Fruit fly (Drosophila melanogaster) whole organism, embryonic: Measurements from ENCODE around the gene Tbcc.
A peak's percentile ranks its signal among the peaks of the same experiment; 100 is the strongest.

Experiments
- Blimp-1 ChIP-seq: fragments of 200-800 bp; sonication (Bioruptor generic); optimal IDR thresholded peaks from 3 replicates; lab custom pipeline; 2018; ENCODE audit warnings: missing biosample characterization, missing genetic modification characterization, mild to moderate bottlenecking, moderate library complexity, missing genetic modification reagents
- CG10321 ChIP-seq: fragments of 200-800 bp; sonication (Bioruptor generic); IDR thresholded peaks from 2 replicates; pipeline ENCODE4 v1.3.6; 2022; ENCODE audit warnings: missing biosample characterization, missing genetic modification characterization
- CG11723 ChIP-seq: fragments of 200-800 bp; sonication (Bioruptor generic); optimal IDR thresholded peaks from 2 replicates; lab custom pipeline; 2017; ENCODE audit warnings: missing biosample characterization, mild to moderate bottlenecking, missing genetic modification characterization
- CG12769 ChIP-seq: fragments of 200-800 bp; sonication (Bioruptor generic); optimal IDR thresholded peaks from 2 replicates; lab custom pipeline; 2019; ENCODE audit warnings: missing biosample characterization, mild to moderate bottlenecking, missing genetic modification characterization, moderate library complexity
- CG15479 ChIP-seq: fragments of 200-800 bp; sonication (Bioruptor generic); optimal IDR thresholded peaks from 3 replicates; lab custom pipeline; 2019; ENCODE audit warnings: missing biosample characterization, mild to moderate bottlenecking, missing genetic modification characterization, moderate library complexity
- CG16863 ChIP-seq: fragments of 200-800 bp; sonication (Bioruptor generic); optimal IDR thresholded peaks from 3 replicates; lab custom pipeline; 2016; ENCODE audit warnings: missing biosample characterization, missing genetic modification characterization
- CG17328 ChIP-seq: fragments of 200-800 bp; sonication (Bioruptor generic); IDR thresholded peaks from 2 replicates; pipeline ENCODE4 v1.3.6; 2022; ENCODE audit warnings: missing biosample characterization, missing genetic modification characterization
- CG17802 ChIP-seq: fragments of 200-800 bp; sonication (Bioruptor generic); optimal IDR thresholded peaks from 2 replicates; lab custom pipeline; 2018; ENCODE audit warnings: missing biosample characterization, mild to moderate bottlenecking, missing genetic modification characterization, moderate library complexity
- CG30403 ChIP-seq: fragments of 200-800 bp; sonication (Bioruptor generic); optimal IDR thresholded peaks from 3 replicates; lab custom pipeline; 2016; ENCODE audit warnings: missing biosample characterization, missing genetic modification characterization
- CG4360 ChIP-seq: fragments of 200-800 bp; sonication (Bioruptor generic); IDR thresholded peaks from 2 replicates; pipeline ENCODE4 v1.3.6; 2022; ENCODE audit warnings: missing biosample characterization, missing genetic modification characterization
- CG4730 ChIP-seq: fragments of 200-800 bp; sonication (Bioruptor generic); IDR thresholded peaks from 2 replicates; pipeline ENCODE4 v1.3.6; 2022; ENCODE audit warnings: missing biosample characterization, missing genetic modification characterization
- CG5245 ChIP-seq: fragments of 200-800 bp; sonication (Bioruptor generic); optimal IDR thresholded peaks from 3 replicates; lab custom pipeline; 2016; ENCODE audit warnings: missing biosample characterization, missing genetic modification characterization
- CG6689 ChIP-seq: fragments of 200-800 bp; sonication (Bioruptor generic); IDR thresholded peaks from 2 replicates; pipeline ENCODE4 v1.3.6; 2022; ENCODE audit warnings: missing biosample characterization, missing genetic modification characterization
- CG6791 ChIP-seq: fragments of 200-800 bp; sonication (Bioruptor generic); IDR thresholded peaks from 3 replicates; pipeline ENCODE4 v1.3.6; 2022; ENCODE audit warnings: missing biosample characterization, missing genetic modification characterization; ENCODE audit not compliant: partially characterized antibody
- CG9932 ChIP-seq: fragments of 200-800 bp; sonication (Bioruptor generic); IDR thresholded peaks from 2 replicates; pipeline ENCODE4 v1.3.6; 2022; ENCODE audit warnings: missing biosample characterization, missing genetic modification characterization
- CrebB ChIP-seq: fragments of 200-800 bp; sonication (Bioruptor generic); optimal IDR thresholded peaks from 3 replicates; lab custom pipeline; 2018; ENCODE audit warnings: missing biosample characterization, mild to moderate bottlenecking, missing genetic modification characterization
- ERR ChIP-seq: fragments of 200-800 bp; sonication (Bioruptor generic); optimal IDR thresholded peaks from 2 replicates; lab custom pipeline; 2016; ENCODE audit warnings: missing biosample characterization, missing genetic modification characterization
- Hmr ChIP-seq: fragments of 200-800 bp; sonication (Bioruptor generic); optimal IDR thresholded peaks from 3 replicates; lab custom pipeline; 2017; ENCODE audit warnings: mild to moderate bottlenecking, missing biosample characterization, missing genetic modification reagents, missing genetic modification characterization
- Jarid2 ChIP-seq: fragments of 200-800 bp; sonication (Bioruptor generic); optimal IDR thresholded peaks from 3 replicates; lab custom pipeline; 2017; ENCODE audit warnings: mild to moderate bottlenecking, missing biosample characterization, missing genetic modification reagents, missing genetic modification characterization
- NFAT ChIP-seq: fragments of 200-800 bp; sonication (Bioruptor generic); IDR thresholded peaks from 2 replicates; pipeline ENCODE4 v1.3.6; 2022; ENCODE audit warnings: missing biosample characterization, missing genetic modification characterization
- Neu2 ChIP-seq: fragments of 200-800 bp; sonication (Bioruptor generic); optimal IDR thresholded peaks from 3 replicates; lab custom pipeline; 2016; ENCODE audit warnings: missing biosample characterization, missing genetic modification characterization, borderline replicate concordance
- Sox100B ChIP-seq: fragments of 200-800 bp; sonication (Bioruptor generic); optimal IDR thresholded peaks from 3 replicates; lab custom pipeline; 2018; ENCODE audit warnings: missing biosample characterization, mild to moderate bottlenecking, missing genetic modification characterization
- Trl ChIP-seq, 3 experiments: fragments of >200 bp in 2 of 3; fragments of 200-800 bp in 1 of 3; sonication (Bioruptor generic) in 1 of 3; optimal IDR thresholded peaks; 2 replicates in 1 of 3; 3 replicates in 2 of 3; lab custom pipeline; 2016 to 2017; ENCODE audit warnings: missing biosample characterization in 1 of 3, missing genetic modification characterization in 1 of 3
- Xrp1 ChIP-seq: fragments of 200-800 bp; sonication (Bioruptor generic); IDR thresholded peaks from 2 replicates; pipeline ENCODE4 v1.3.6; 2022; ENCODE audit warnings: missing biosample characterization, missing genetic modification characterization
- ara ChIP-seq: fragments of 200-800 bp; sonication (Bioruptor generic); IDR thresholded peaks from 2 replicates; pipeline ENCODE4 v1.3.6; 2022; ENCODE audit warnings: missing biosample characterization, missing genetic modification characterization
- bbx ChIP-seq: fragments of 200-800 bp; sonication (Bioruptor generic); IDR thresholded peaks from 2 replicates; pipeline ENCODE4 v1.3.6; 2022; ENCODE audit warnings: missing biosample characterization, missing genetic modification characterization; ENCODE audit not compliant: partially characterized antibody
- bcd ChIP-seq: fragments of 200-800 bp; sonication (Bioruptor generic); optimal IDR thresholded peaks from 2 replicates; lab custom pipeline; 2017; ENCODE audit warnings: missing biosample characterization, mild to moderate bottlenecking, missing genetic modification characterization
- br ChIP-seq: fragments of >200 bp; optimal IDR thresholded peaks from 2 replicates; lab custom pipeline; 2017
- cg ChIP-seq: fragments of 200-800 bp; sonication (Bioruptor generic); optimal IDR thresholded peaks from 3 replicates; lab custom pipeline; 2019; ENCODE audit warnings: missing biosample characterization, mild to moderate bottlenecking, missing genetic modification characterization, moderate library complexity
- chm ChIP-seq: fragments of 200-800 bp; sonication (Bioruptor generic); IDR thresholded peaks from 2 replicates; pipeline ENCODE4 v1.3.6; 2022; ENCODE audit warnings: missing biosample characterization, missing genetic modification characterization
- chn ChIP-seq: fragments of 200-800 bp; sonication (Bioruptor generic); optimal IDR thresholded peaks from 2 replicates; lab custom pipeline; 2016; ENCODE audit warnings: missing biosample characterization, missing genetic modification characterization
- fd64A ChIP-seq: fragments of 200-800 bp; sonication (Bioruptor generic); optimal IDR thresholded peaks from 3 replicates; lab custom pipeline; 2018; ENCODE audit warnings: missing biosample characterization, mild to moderate bottlenecking, missing genetic modification characterization
- fd96Cb ChIP-seq: fragments of 200-800 bp; sonication (Bioruptor generic); optimal IDR thresholded peaks from 2 replicates; lab custom pipeline; 2018; ENCODE audit warnings: missing biosample characterization, mild to moderate bottlenecking, missing genetic modification characterization, moderate library complexity
- gce ChIP-seq: fragments of 200-800 bp; sonication (Bioruptor generic); IDR thresholded peaks from 3 replicates; pipeline ENCODE4 v1.3.6; 2022; ENCODE audit warnings: missing biosample characterization, missing genetic modification characterization
- gcm ChIP-seq: fragments of 200-800 bp; sonication (Bioruptor generic); optimal IDR thresholded peaks from 2 replicates; lab custom pipeline; 2019; ENCODE audit warnings: missing biosample characterization, mild to moderate bottlenecking, missing genetic modification characterization, moderate library complexity
- grau ChIP-seq: fragments of 200-800 bp; optimal IDR thresholded peaks from 3 replicates; lab custom pipeline; 2019; ENCODE audit warnings: missing biosample characterization, mild to moderate bottlenecking, missing genetic modification characterization, moderate library complexity
- ken ChIP-seq: fragments of 200-800 bp; sonication (Bioruptor generic); IDR thresholded peaks from 3 replicates; pipeline ENCODE4 v1.3.6; 2022; ENCODE audit warnings: missing biosample characterization, missing genetic modification characterization
- lilli ChIP-seq: fragments of 200-800 bp; sonication (Bioruptor generic); optimal IDR thresholded peaks from 3 replicates; lab custom pipeline; 2016; ENCODE audit warnings: missing biosample characterization, missing genetic modification characterization
- lmd ChIP-seq: fragments of 200-800 bp; sonication (Bioruptor generic); IDR thresholded peaks from 2 replicates; pipeline ENCODE4 v1.3.6; 2022; ENCODE audit warnings: missing biosample characterization, missing genetic modification characterization
- otp ChIP-seq: fragments of 200-800 bp; sonication (Bioruptor generic); IDR thresholded peaks from 3 replicates; pipeline ENCODE4, ENCODE4 v1.3.6; 2022; ENCODE audit warnings: missing biosample characterization, missing genetic modification characterization
- prd ChIP-seq, 3 experiments: fragments of >200 bp in 2 of 3; fragments of 200-800 bp in 1 of 3; sonication (Bioruptor generic) in 1 of 3; optimal IDR thresholded peaks in 2 of 3; IDR thresholded peaks in 1 of 3; 2 replicates in 2 of 3; 3 replicates in 1 of 3; pipeline versions ENCODE4 v1.3.6 to Lab custom; 2017 to 2022; ENCODE audit warnings: missing biosample characterization in 1 of 3, missing genetic modification characterization in 1 of 3
- row ChIP-seq: fragments of 200-800 bp; sonication (Bioruptor generic); IDR thresholded peaks from 3 replicates; pipeline ENCODE4 v1.3.6; 2022; ENCODE audit warnings: missing biosample characterization, missing genetic modification characterization
- sd ChIP-seq: fragments of 200-800 bp; sonication (Bioruptor generic); optimal IDR thresholded peaks from 3 replicates; lab custom pipeline; 2018; ENCODE audit warnings: missing biosample characterization, mild to moderate bottlenecking, missing genetic modification characterization, moderate library complexity
- sens ChIP-seq: fragments of 200-800 bp; sonication (Bioruptor generic); peaks from one replicate; lab custom pipeline; 2016; ENCODE audit warnings: missing biosample characterization, missing genetic modification characterization
- slou ChIP-seq: fragments of 200-800 bp; sonication (Bioruptor generic); optimal IDR thresholded peaks from 3 replicates; lab custom pipeline; 2016; ENCODE audit warnings: missing biosample characterization, missing genetic modification characterization
- slp2 ChIP-seq: fragments of 200-800 bp; sonication (Bioruptor generic); optimal IDR thresholded peaks from 2 replicates; lab custom pipeline; 2016; ENCODE audit warnings: missing biosample characterization, missing genetic modification characterization
- sqz ChIP-seq: fragments of 200-800 bp; sonication (Bioruptor generic); optimal IDR thresholded peaks from 3 replicates; lab custom pipeline; 2018; ENCODE audit warnings: missing biosample characterization, mild to moderate bottlenecking, missing genetic modification characterization
- stc ChIP-seq: fragments of 200-800 bp; sonication (Bioruptor generic); IDR thresholded peaks from 2 replicates; pipeline ENCODE4 v1.3.6; 2022; ENCODE audit warnings: missing biosample characterization, missing genetic modification characterization
- tna ChIP-seq: fragments of 200-800 bp; sonication (Bioruptor generic); IDR thresholded peaks from 2 replicates; pipeline ENCODE4 v1.3.6; 2022; ENCODE audit warnings: missing biosample characterization, missing genetic modification characterization; ENCODE audit not compliant: partially characterized antibody
- vvl ChIP-seq: fragments of 200-800 bp; sonication (Bioruptor generic); IDR thresholded peaks from 2 replicates; pipeline ENCODE4 v1.3.6; 2022; ENCODE audit warnings: missing biosample characterization, missing genetic modification characterization

The Tbcc gene

dm6 chr2L:4221354-4222001, 33.9 kb upstream of the Tbcc start, which contains the start of gene ft (continued):
- TF ChIP-seq CG30403 (no peak), CG6791 (GFP tag; lab: Robert Waterston, UW) (no peak), ara (GFP tag; lab: Robert Waterston, UW) (0 out of 2 replicates have a peak, but pooled peaks have one; percentile 38), cg (GFP tag; lab: Kevin White, UChicago) (peak; percentile 79), CG4360 (peak; percentile 12; the same call in 1 of the 2 replicates), fd64A (GFP tag; lab: Kevin White, UChicago) (no peak), CG15479 (GFP tag; lab: Kevin White, UChicago) (no peak), CG17328 (GFP tag; lab: Robert Waterston, UW) (no peak), sqz (peak; percentile 84), row (GFP tag; lab: Robert Waterston, UW) (no peak), gce (0 out of 3 replicates have a peak, but pooled peaks have one; percentile 43), Blimp-1 (GFP tag; lab: Kevin White, UChicago) (peak; percentile 53), sens (GFP tag; lab: Kevin White, UChicago) (peak; percentile 59), Trl (optimal IDR thresholded peaks at IDR 0.05; lab: Kevin White, UChicago) (peak; percentile 32 to 61), Trl (GFP tag; optimal IDR thresholded peaks at IDR 0.05; lab: Kevin White, UChicago) (no peak), chn (GFP tag; lab: Kevin White, UChicago) (no peak), NFAT (GFP tag; lab: Robert Waterston, UW) (peak; percentile 28; the same call in 1 of the 2 replicates), bbx (0 out of 2 replicates have a peak, but pooled peaks have one; percentile 31), br (lab: Kevin White, UChicago) (no peak), CrebB (tag; lab: Kevin White, UChicago) (no peak), vvl (GFP tag; lab: Robert Waterston, UW) (peak; percentile 46), sd (tag; lab: Kevin White, UChicago) (peak; percentile 30), slou (GFP tag; lab: Kevin White, UChicago) (no peak), Neu2 (no peak), CG12769 (tag; lab: Kevin White, UChicago) (peak; percentile 51), slp2 (no peak), chm (peak; percentile 9; the same call in 1 of the 2 replicates), Jarid2 (GFP tag; lab: Kevin White, UChicago) (peak; percentile 45), tna (GFP tag; lab: Robert Waterston, UW) (no peak), CG5245 (GFP tag; lab: Kevin White, UChicago) (no peak), ERR (no peak), Xrp1 (no peak), CG17802 (tag; lab: Kevin White, UChicago) (no peak)
- TF ChIP-seq, all 482 proteins: peak for 21

- TF ChIP-seq lilli (GFP tag; lab: Kevin White, UChicago) (peak; percentile 27), fd96Cb (tag; lab: Kevin White, UChicago) (peak; percentile 12), CG10321 (GFP tag; lab: Robert Waterston, UW) (no peak), grau (tag; lab: Kevin White, UChicago) (no peak), CG16863 (GFP tag; lab: Kevin White, UChicago) (no peak), CG6689 (GFP tag; lab: Robert Waterston, UW) (peak; percentile 32; the same call in 1 of the 2 replicates), chn (GFP tag; lab: Kevin White, UChicago) (peak; percentile 8), prd (optimal IDR thresholded peaks at IDR 0.05; lab: Kevin White, UChicago) (no peak), prd (GFP tag; IDR thresholded peaks at IDR 0.05; lab: Robert Waterston, UW) (peak; percentile 33; the same call in 1 of the 3 replicates), Hmr (GFP tag; lab: Kevin White, UChicago) (peak; percentile 5), bcd (GFP tag; lab: Kevin White, UChicago) (peak; percentile 2), CG4730 (GFP tag; lab: Robert Waterston, UW) (0 out of 2 replicates have a peak, but pooled peaks have one; percentile 24), CG9932 (GFP tag; lab: Robert Waterston, UW) (peak; percentile 41; the same call in 1 of the 2 replicates), stc (no peak), CG11723 (GFP tag; lab: Kevin White, UChicago) (no peak), ken (GFP tag; lab: Robert Waterston, UW) (no peak), Sox100B (GFP tag; lab: Kevin White, UChicago) (no peak), lmd (GFP tag; lab: Robert Waterston, UW) (peak; percentile 45), otp (GFP tag; lab: Robert Waterston, UW) (no peak), gcm (GFP tag; lab: Kevin White, UChicago) (peak; percentile 15)
These were observed 31.2 kb upstream of the Tbcc start for dm6 chr2L:4218820-4219219.
